Fruit fly (Drosophila melanogaster) whole organism, embryonic: ENCODE measurements around the gene CG10660.
A peak's percentile ranks its signal among the peaks of the same experiment; 100 is the strongest.

Experiments
- Atf-2 ChIP-seq: fragments of 200-800 bp; sonication (Bioruptor generic); optimal IDR thresholded peaks from 2 replicates; lab custom pipeline; 2016; ENCODE audit warnings: missing biosample characterization, missing genetic modification characterization
- CG10543 ChIP-seq: fragments of 200-800 bp; sonication (Bioruptor generic); optimal IDR thresholded peaks from 3 replicates; lab custom pipeline; 2017; ENCODE audit warnings: missing biosample characterization, mild to moderate bottlenecking, missing genetic modification characterization, moderate library complexity
- CG11085 ChIP-seq: fragments of 200-800 bp; sonication (Bioruptor generic); IDR thresholded peaks from 2 replicates; pipeline ENCODE4 v1.3.6; 2022; ENCODE audit warnings: missing biosample characterization, missing genetic modification characterization
- CG12071 ChIP-seq: fragments of 200-800 bp; sonication (Bioruptor generic); optimal IDR thresholded peaks from 3 replicates; lab custom pipeline; 2018; ENCODE audit warnings: missing biosample characterization, mild to moderate bottlenecking, missing genetic modification characterization
- CG12236 ChIP-seq: fragments of 200-800 bp; sonication (Bioruptor generic); optimal IDR thresholded peaks from 2 replicates; lab custom pipeline; 2016; ENCODE audit warnings: missing biosample characterization, missing genetic modification characterization
- CG12942 ChIP-seq: fragments of 200-800 bp; sonication (Bioruptor generic); optimal IDR thresholded peaks from 3 replicates; lab custom pipeline; 2016; ENCODE audit warnings: missing biosample characterization, missing genetic modification characterization
- CG16813 ChIP-seq: fragments of 200-800 bp; sonication (Bioruptor generic); IDR thresholded peaks from 3 replicates; pipeline ENCODE4 v1.3.6; 2022; ENCODE audit warnings: missing biosample characterization, missing genetic modification characterization; ENCODE audit not compliant: partially characterized antibody
- CG17186 ChIP-seq: fragments of 200-800 bp; sonication (Bioruptor generic); optimal IDR thresholded peaks from 3 replicates; lab custom pipeline; 2017; ENCODE audit warnings: missing biosample characterization, missing genetic modification reagents, missing genetic modification characterization
- CG18011 ChIP-seq: fragments of 200-800 bp; sonication (Bioruptor generic); optimal IDR thresholded peaks from 2 replicates; lab custom pipeline; 2017; ENCODE audit warnings: missing biosample characterization, missing genetic modification characterization, mild to moderate bottlenecking, moderate library complexity, missing genotype
- CG2202 ChIP-seq: fragments of 200-800 bp; sonication (Bioruptor generic); optimal IDR thresholded peaks from 2 replicates; lab custom pipeline; 2018; ENCODE audit warnings: missing biosample characterization, mild to moderate bottlenecking, missing genetic modification characterization
- CG30020 ChIP-seq: fragments of 200-800 bp; optimal IDR thresholded peaks from 2 replicates; lab custom pipeline; 2019; ENCODE audit warnings: missing biosample characterization, mild to moderate bottlenecking, missing genetic modification characterization, moderate library complexity
- CG30403 ChIP-seq: fragments of 200-800 bp; sonication (Bioruptor generic); optimal IDR thresholded peaks from 3 replicates; lab custom pipeline; 2016; ENCODE audit warnings: missing biosample characterization, missing genetic modification characterization
- CG3407 ChIP-seq: fragments of 200-800 bp; sonication (Bioruptor generic); optimal IDR thresholded peaks from 2 replicates; lab custom pipeline; 2018; ENCODE audit warnings: missing biosample characterization, mild to moderate bottlenecking, missing genetic modification characterization
- CG4282 ChIP-seq: fragments of 200-800 bp; sonication (Bioruptor generic); optimal IDR thresholded peaks from 2 replicates; lab custom pipeline; 2016; ENCODE audit warnings: missing biosample characterization, missing genetic modification characterization
- CG4424 ChIP-seq: fragments of 200-800 bp; sonication (Bioruptor generic); optimal IDR thresholded peaks from 3 replicates; lab custom pipeline; 2016; ENCODE audit warnings: missing biosample characterization, missing genetic modification characterization
- CG4730 ChIP-seq: fragments of 200-800 bp; sonication (Bioruptor generic); IDR thresholded peaks from 2 replicates; pipeline ENCODE4 v1.3.6; 2022; ENCODE audit warnings: missing biosample characterization, missing genetic modification characterization
- CG7963 ChIP-seq: fragments of 200-800 bp; sonication (Bioruptor generic); IDR thresholded peaks from 3 replicates; pipeline ENCODE4 v1.3.6; 2022; ENCODE audit warnings: missing biosample characterization, missing genetic modification characterization; ENCODE audit not compliant: partially characterized antibody
- CG7987 ChIP-seq: fragments of 200-800 bp; sonication (Bioruptor generic); optimal IDR thresholded peaks from 2 replicates; lab custom pipeline; 2018; ENCODE audit warnings: missing biosample characterization, mild to moderate bottlenecking, missing genetic modification characterization, moderate library complexity
- CG8388 ChIP-seq: fragments of 200-800 bp; sonication (Bioruptor generic); optimal IDR thresholded peaks from 2 replicates; lab custom pipeline; 2019; ENCODE audit warnings: missing biosample characterization, mild to moderate bottlenecking, missing genetic modification characterization, moderate library complexity
- Dip2 ChIP-seq: fragments of 200-800 bp; sonication (Bioruptor generic); IDR thresholded peaks from 2 replicates; pipeline ENCODE4 v1.3.6; 2022; ENCODE audit warnings: missing biosample characterization, missing genetic modification characterization
- Hsf ChIP-seq: fragments of 200-800 bp; sonication (Bioruptor generic); optimal IDR thresholded peaks from 3 replicates; lab custom pipeline; 2016; ENCODE audit warnings: missing biosample characterization, missing genetic modification characterization
- Jarid2 ChIP-seq: fragments of 200-800 bp; sonication (Bioruptor generic); optimal IDR thresholded peaks from 3 replicates; lab custom pipeline; 2017; ENCODE audit warnings: mild to moderate bottlenecking, missing biosample characterization, missing genetic modification reagents, missing genetic modification characterization
- NC2β ChIP-seq: fragments of 200-800 bp; sonication (Bioruptor generic); optimal IDR thresholded peaks from 2 replicates; lab custom pipeline; 2016; ENCODE audit warnings: missing biosample characterization, missing genetic modification characterization
- Pdp1 ChIP-seq, 2 experiments: fragments of 200-800 bp; sonication (Bioruptor generic); optimal IDR thresholded peaks; 3 replicates each; lab custom pipeline; 2016; ENCODE audit warnings: missing biosample characterization in 2 of 2, missing genetic modification characterization in 2 of 2, mild to moderate bottlenecking in 1 of 2, moderate library complexity in 1 of 2
- Ptx1 ChIP-seq: fragments of 200-800 bp; sonication (Bioruptor generic); IDR thresholded peaks from 2 replicates; pipeline ENCODE4 v1.3.6; 2022; ENCODE audit warnings: missing biosample characterization, missing genetic modification characterization
- Ravus ChIP-seq: fragments of 200-800 bp; sonication (Bioruptor generic); IDR thresholded peaks from 2 replicates; pipeline ENCODE4 v1.3.6; 2022; ENCODE audit warnings: missing biosample characterization, missing genetic modification characterization
- Sox102F ChIP-seq: fragments of 200-800 bp; sonication (Bioruptor generic); optimal IDR thresholded peaks from 2 replicates; lab custom pipeline; 2018; ENCODE audit warnings: missing biosample characterization, mild to moderate bottlenecking, missing genetic modification characterization, moderate library complexity
- ac ChIP-seq: fragments of 200-800 bp; sonication (Bioruptor generic); optimal IDR thresholded peaks from 3 replicates; lab custom pipeline; 2017; ENCODE audit warnings: missing biosample characterization, mild to moderate bottlenecking, missing genetic modification characterization
- bowl ChIP-seq: fragments of 200-800 bp; sonication (Bioruptor generic); IDR thresholded peaks from 2 replicates; pipeline ENCODE4 v1.3.6; 2022; ENCODE audit warnings: missing biosample characterization, missing genetic modification characterization
- chif ChIP-seq, 2 experiments: fragments of 200-800 bp; sonication (Bioruptor generic); optimal IDR thresholded peaks; 3 replicates each; lab custom pipeline; 2016; ENCODE audit warnings: missing biosample characterization in 2 of 2, missing genetic modification characterization in 2 of 2
- chm ChIP-seq: fragments of 200-800 bp; sonication (Bioruptor generic); IDR thresholded peaks from 2 replicates; pipeline ENCODE4 v1.3.6; 2022; ENCODE audit warnings: missing biosample characterization, missing genetic modification characterization
- ems ChIP-seq: fragments of 200-800 bp; sonication (Bioruptor generic); optimal IDR thresholded peaks from 3 replicates; lab custom pipeline; 2016; ENCODE audit warnings: missing biosample characterization, missing genetic modification characterization
- ewg ChIP-seq: fragments of 200-800 bp; sonication (Bioruptor generic); optimal IDR thresholded peaks from 3 replicates; lab custom pipeline; 2017; ENCODE audit warnings: mild to moderate bottlenecking, missing biosample characterization, missing genetic modification reagents, missing genetic modification characterization
- eyg ChIP-seq: fragments of 200-800 bp; sonication (Bioruptor generic); optimal IDR thresholded peaks from 3 replicates; lab custom pipeline; 2016; ENCODE audit warnings: missing biosample characterization, missing genetic modification characterization
- fd96Cb ChIP-seq: fragments of 200-800 bp; sonication (Bioruptor generic); optimal IDR thresholded peaks from 2 replicates; lab custom pipeline; 2018; ENCODE audit warnings: missing biosample characterization, mild to moderate bottlenecking, missing genetic modification characterization, moderate library complexity
- fu2 ChIP-seq: fragments of 200-800 bp; sonication (Bioruptor generic); optimal IDR thresholded peaks from 2 replicates; lab custom pipeline; 2016; ENCODE audit warnings: missing biosample characterization, missing genetic modification characterization
- gcm2 ChIP-seq: fragments of 200-800 bp; sonication (Bioruptor generic); optimal IDR thresholded peaks from 2 replicates; lab custom pipeline; 2016; ENCODE audit warnings: missing biosample characterization, missing genetic modification characterization
- gfzf ChIP-seq: fragments of 200-800 bp; sonication (Bioruptor generic); optimal IDR thresholded peaks from 2 replicates; lab custom pipeline; 2016; ENCODE audit warnings: missing biosample characterization, mild to moderate bottlenecking, missing genetic modification characterization, moderate library complexity
- grau ChIP-seq: fragments of 200-800 bp; optimal IDR thresholded peaks from 3 replicates; lab custom pipeline; 2019; ENCODE audit warnings: missing biosample characterization, mild to moderate bottlenecking, missing genetic modification characterization, moderate library complexity
- gsb-n ChIP-seq: fragments of 200-800 bp; sonication (Bioruptor generic); optimal IDR thresholded peaks from 3 replicates; lab custom pipeline; 2018; ENCODE audit warnings: missing biosample characterization, mild to moderate bottlenecking, missing genetic modification characterization
- h ChIP-seq: fragments of >200 bp; optimal IDR thresholded peaks from 2 replicates; lab custom pipeline; 2017
- mirr ChIP-seq: fragments of 200-800 bp; sonication (Bioruptor generic); optimal IDR thresholded peaks from 3 replicates; lab custom pipeline; 2018; ENCODE audit warnings: missing biosample characterization, mild to moderate bottlenecking, missing genetic modification characterization
- onecut ChIP-seq: fragments of 200-800 bp; sonication (Bioruptor generic); IDR thresholded peaks from 2 replicates; pipeline ENCODE4 v1.3.6; 2022; ENCODE audit warnings: missing biosample characterization, missing genetic modification characterization
- pan ChIP-seq, 4 experiments: fragments of >200 bp in 3 of 4; fragments of 200-800 bp in 1 of 4; sonication (Bioruptor generic) in 1 of 4; optimal IDR thresholded peaks in 3 of 4; IDR thresholded peaks in 1 of 4; 2 replicates each; pipeline versions ENCODE4 v1.3.6 to Lab custom; 2017 to 2022; ENCODE audit warnings: missing biosample characterization in 2 of 4, missing genetic modification characterization in 2 of 4, mixed read lengths in 1 of 4
- pho ChIP-seq: fragments of 200-800 bp; sonication (Bioruptor generic); optimal IDR thresholded peaks from 2 replicates; lab custom pipeline; 2016; ENCODE audit warnings: missing biosample characterization, missing genetic modification characterization
- sens-2 ChIP-seq: fragments of 200-800 bp; sonication (Bioruptor generic); IDR thresholded peaks from 2 replicates; pipeline ENCODE4 v1.3.6; 2022; ENCODE audit warnings: missing biosample characterization, missing genetic modification characterization
- sqz ChIP-seq: fragments of 200-800 bp; sonication (Bioruptor generic); optimal IDR thresholded peaks from 3 replicates; lab custom pipeline; 2018; ENCODE audit warnings: missing biosample characterization, mild to moderate bottlenecking, missing genetic modification characterization
- toy ChIP-seq: fragments of 200-800 bp; sonication (Bioruptor generic); IDR thresholded peaks from 2 replicates; pipeline ENCODE4 v1.3.6; 2022; ENCODE audit warnings: missing biosample characterization, missing genetic modification characterization
- unpg ChIP-seq: fragments of 200-800 bp; sonication (Bioruptor generic); optimal IDR thresholded peaks from 3 replicates; lab custom pipeline; 2018; ENCODE audit warnings: missing biosample characterization, mild to moderate bottlenecking, missing genetic modification characterization, moderate library complexity
- zfh2 ChIP-seq: fragments of 200-800 bp; sonication (Bioruptor generic); optimal IDR thresholded peaks from 2 replicates; lab custom pipeline; 2016; ENCODE audit warnings: missing biosample characterization, missing genetic modification characterization

The CG10660 gene

dm6 chr3L:12526433-12527113 is 36.1 kb upstream of the CG10660 start, which contains the start of gene eIF2beta (continued):
- no peak for TF ChIP-seq unpg
- TF ChIP-seq CG11085 (GFP tag; lab: Robert Waterston, UW) = no peak
- no peak for TF ChIP-seq CG4282 (GFP tag; lab: Kevin White, UChicago)
- TF ChIP-seq Jarid2 = peak; percentile 8
- TF ChIP-seq pan (optimal IDR thresholded peaks at IDR 0.05; lab: Kevin White, UChicago) = no peak
- TF ChIP-seq pan (GFP tag; optimal IDR thresholded peaks at IDR 0.05 in 1 of 2, IDR thresholded peaks at IDR 0.05 in 1 of 2) = peak in 1 of 2 experiments; percentile 48
- no peak for TF ChIP-seq ewg (GFP tag; lab: Kevin White, UChicago)
- peak; percentile 18 for TF ChIP-seq fu2 (GFP tag; lab: Kevin White, UChicago)
- TF ChIP-seq CG16813 (GFP tag; lab: Robert Waterston, UW) = no peak
- no peak for TF ChIP-seq toy
- no peak for TF ChIP-seq h (lab: Kevin White, UChicago)
- TF ChIP-seq zfh2 (GFP tag; lab: Kevin White, UChicago) = no peak
- TF ChIP-seq CG12942 (GFP tag; lab: Kevin White, UChicago) = no peak
- TF ChIP-seq CG30020 (tag; lab: Kevin White, UChicago) = peak; percentile 35
- TF ChIP-seq CG17186 = peak; percentile 32
- TF ChIP-seq fd96Cb (tag; lab: Kevin White, UChicago) = no peak
- TF ChIP-seq Pdp1 (GFP tag; optimal IDR thresholded peaks at IDR 0.05; lab: Kevin White, UChicago) = peak in 1 of 2 experiments; percentile 53
- TF ChIP-seq chm = no peak; the same call in 1 of the 2 replicates
- TF ChIP-seq ems = no peak
- peak; percentile 38 for TF ChIP-seq ac
- peak; percentile 78 for TF ChIP-seq gfzf (GFP tag; lab: Kevin White, UChicago)
- no peak for TF ChIP-seq CG4730 (GFP tag; lab: Robert Waterston, UW)
- no peak for TF ChIP-seq CG3407 (GFP tag; lab: Kevin White, UChicago)
- peak; percentile 17 for TF ChIP-seq Atf-2 (GFP tag; lab: Kevin White, UChicago)
- TF ChIP-seq NC2β (GFP tag; lab: Kevin White, UChicago) = peak; percentile 3
- TF ChIP-seq CG10543 (GFP tag; lab: Kevin White, UChicago) = peak; percentile 27
- peak; percentile 31 for TF ChIP-seq Sox102F (GFP tag; lab: Kevin White, UChicago)
- peak; percentile 9 to 30 for TF ChIP-seq chif (GFP tag; optimal IDR thresholded peaks at IDR 0.05; lab: Kevin White, UChicago)
- peak; percentile 43 for TF ChIP-seq grau (tag; lab: Kevin White, UChicago)
- peak; percentile 66 for TF ChIP-seq CG12071 (GFP tag; lab: Kevin White, UChicago)
- no peak for TF ChIP-seq pho (GFP tag; lab: Kevin White, UChicago)
- TF ChIP-seq bowl = 0 out of 2 replicates have a peak, but pooled peaks have one; percentile 8
- TF ChIP-seq CG2202 = peak; percentile 20
- no peak for TF ChIP-seq Ravus
- TF ChIP-seq Hsf = peak; percentile 45
- no peak for TF ChIP-seq CG12236
- no peak for TF ChIP-seq sens-2 (GFP tag; lab: Robert Waterston, UW)
- TF ChIP-seq mirr (GFP tag; lab: Kevin White, UChicago) = peak; percentile 61
- TF ChIP-seq CG4424 (GFP tag; lab: Kevin White, UChicago) = peak; percentile 65
- TF ChIP-seq gcm2 (GFP tag; lab: Kevin White, UChicago) = no peak
- peak; percentile 53 for TF ChIP-seq onecut (GFP tag; lab: Robert Waterston, UW)
- no peak for TF ChIP-seq gsb-n (tag; lab: Kevin White, UChicago)
- no peak for TF ChIP-seq CG18011 (GFP tag; lab: Kevin White, UChicago)
- TF ChIP-seq eyg (GFP tag; lab: Kevin White, UChicago) = no peak
- no peak for TF ChIP-seq Dip2 (GFP tag; lab: Robert Waterston, UW)
- TF ChIP-seq CG8388 = no peak
- no peak for TF ChIP-seq CG7963
- TF ChIP-seq CG30403 (GFP tag; lab: Kevin White, UChicago) = no peak
- TF ChIP-seq CG7987 = peak; percentile 76
- TF ChIP-seq sqz (GFP tag; lab: Kevin White, UChicago) = peak; percentile 51
- TF ChIP-seq Ptx1 (GFP tag; lab: Robert Waterston, UW) = no peak
